Fruit fly (Drosophila melanogaster) whole organism, embryonic: ENCODE measurements around the gene Bgb.

Experiments used
- ATbp ChIP-seq: fragments of 200-800 bp; sonication (Bioruptor generic); optimal IDR thresholded peaks from 2 replicates; lab custom pipeline; 2017; ENCODE audit warnings: missing biosample characterization, mild to moderate bottlenecking, missing genetic modification characterization, missing genetic modification reagents
- Atf6 ChIP-seq: fragments of 200-800 bp; sonication (Bioruptor generic); IDR thresholded peaks from 2 replicates; pipeline ENCODE4 v1.3.6; 2022; ENCODE audit warnings: missing biosample characterization, missing genetic modification characterization
- B-H2 ChIP-seq: fragments of 200-800 bp; sonication (Bioruptor generic); optimal IDR thresholded peaks from 2 replicates; lab custom pipeline; 2018; ENCODE audit warnings: missing biosample characterization, mild to moderate bottlenecking, missing genetic modification characterization
- CG10979 ChIP-seq: fragments of 200-800 bp; sonication (Bioruptor generic); optimal IDR thresholded peaks from 2 replicates; lab custom pipeline; 2018; ENCODE audit warnings: missing biosample characterization, mild to moderate bottlenecking, missing genetic modification characterization, moderate library complexity
- CG11696 ChIP-seq: fragments of 200-800 bp; sonication (Bioruptor generic); IDR thresholded peaks from 2 replicates; pipeline ENCODE4 v1.3.6; 2022; ENCODE audit warnings: missing biosample characterization, missing genetic modification characterization
- CG12104 ChIP-seq: fragments of 200-800 bp; sonication (Bioruptor generic); optimal IDR thresholded peaks from 3 replicates; lab custom pipeline; 2016; ENCODE audit warnings: missing biosample characterization, missing genetic modification characterization
- CG12942 ChIP-seq: fragments of 200-800 bp; sonication (Bioruptor generic); optimal IDR thresholded peaks from 3 replicates; lab custom pipeline; 2016; ENCODE audit warnings: missing biosample characterization, missing genetic modification characterization
- CG14667 ChIP-seq: fragments of 200-800 bp; sonication (Bioruptor generic); IDR thresholded peaks from 2 replicates; pipeline ENCODE4 v1.3.6; 2022; ENCODE audit warnings: missing biosample characterization, missing genetic modification characterization
- CG16779 ChIP-seq: fragments of 200-800 bp; sonication (Bioruptor generic); IDR thresholded peaks from 2 replicates; pipeline ENCODE4 v1.3.6; 2022; ENCODE audit warnings: missing biosample characterization, missing genetic modification characterization
- CG16815 ChIP-seq: fragments of 200-800 bp; sonication (Bioruptor generic); optimal IDR thresholded peaks from 3 replicates; lab custom pipeline; 2017; ENCODE audit warnings: missing biosample characterization, mild to moderate bottlenecking, missing genetic modification characterization
- CG1792 ChIP-seq: fragments of 200-800 bp; sonication (Bioruptor generic); optimal IDR thresholded peaks from 2 replicates; lab custom pipeline; 2016; ENCODE audit warnings: missing biosample characterization, missing genetic modification characterization
- CG18764 ChIP-seq: fragments of 200-800 bp; sonication (Bioruptor generic); optimal IDR thresholded peaks from 3 replicates; lab custom pipeline; 2016; ENCODE audit warnings: missing biosample characterization, missing genetic modification characterization
- CG2116 ChIP-seq: fragments of 200-800 bp; sonication (Bioruptor generic); optimal IDR thresholded peaks from 3 replicates; lab custom pipeline; 2018; ENCODE audit warnings: missing biosample characterization, mild to moderate bottlenecking, missing genetic modification characterization
- CG31224 ChIP-seq: fragments of 200-800 bp; sonication (Bioruptor generic); IDR thresholded peaks from 2 replicates; pipeline ENCODE4 v1.3.6; 2022; ENCODE audit warnings: missing biosample characterization, missing genetic modification characterization
- CG34376 ChIP-seq: fragments of 200-800 bp; sonication (Bioruptor generic); optimal IDR thresholded peaks from 2 replicates; lab custom pipeline; 2018; ENCODE audit warnings: missing biosample characterization, mild to moderate bottlenecking, missing genetic modification characterization
- CG4404 ChIP-seq: fragments of 200-800 bp; sonication (Bioruptor generic); IDR thresholded peaks from 2 replicates; pipeline ENCODE4 v1.3.6; 2022; ENCODE audit warnings: missing biosample characterization, missing genetic modification characterization
- CG6683 ChIP-seq: fragments of 200-800 bp; sonication (Bioruptor generic); optimal IDR thresholded peaks from 2 replicates; lab custom pipeline; 2017; ENCODE audit warnings: missing biosample characterization, mild to moderate bottlenecking, missing genetic modification characterization, missing genetic modification reagents
- CG6765 ChIP-seq: fragments of 200-800 bp; sonication (Bioruptor generic); optimal IDR thresholded peaks from 3 replicates; lab custom pipeline; 2017; ENCODE audit warnings: missing biosample characterization, mild to moderate bottlenecking, missing genetic modification characterization
- CkIIα-i1 ChIP-seq: fragments of 200-800 bp; sonication (Bioruptor generic); IDR thresholded peaks from 2 replicates; pipeline ENCODE4 v1.3.6; 2022; ENCODE audit warnings: missing biosample characterization, missing genetic modification characterization
- Dek ChIP-seq: fragments of 200-800 bp; sonication (Bioruptor generic); optimal IDR thresholded peaks from 3 replicates; lab custom pipeline; 2019; ENCODE audit warnings: missing biosample characterization, mild to moderate bottlenecking, missing genetic modification characterization, moderate library complexity
- ERR ChIP-seq: fragments of 200-800 bp; sonication (Bioruptor generic); optimal IDR thresholded peaks from 2 replicates; lab custom pipeline; 2016; ENCODE audit warnings: missing biosample characterization, missing genetic modification characterization
- Ets65A ChIP-seq: fragments of 200-800 bp; sonication (Bioruptor generic); peaks from one replicate; lab custom pipeline; 2016; ENCODE audit warnings: missing biosample characterization, missing genetic modification characterization
- GATAe ChIP-seq: fragments of 200-800 bp; sonication (Bioruptor generic); conservative IDR thresholded peaks from 2 replicates; pipeline ENCODE4 v1.3.6; 2022; ENCODE audit warnings: missing biosample characterization, missing genetic modification characterization
- Gsc ChIP-seq: fragments of 200-800 bp; sonication (Bioruptor generic); IDR thresholded peaks from 2 replicates; pipeline ENCODE4 v1.3.6; 2022; ENCODE audit warnings: missing biosample characterization, missing genetic modification characterization
- Hmr ChIP-seq: fragments of 200-800 bp; sonication (Bioruptor generic); optimal IDR thresholded peaks from 3 replicates; lab custom pipeline; 2017; ENCODE audit warnings: mild to moderate bottlenecking, missing biosample characterization, missing genetic modification reagents, missing genetic modification characterization
- Hr3 ChIP-seq: fragments of 200-800 bp; sonication (Bioruptor generic); optimal IDR thresholded peaks from 3 replicates; lab custom pipeline; 2016; ENCODE audit warnings: missing biosample characterization, missing genetic modification characterization
- MBD-R2 ChIP-seq: fragments of 200-800 bp; sonication (Bioruptor generic); IDR thresholded peaks from 2 replicates; pipeline ENCODE4 v1.3.6; 2022; ENCODE audit warnings: missing biosample characterization, missing genetic modification characterization
- Mes4 ChIP-seq: fragments of 200-800 bp; sonication (Bioruptor generic); optimal IDR thresholded peaks from 2 replicates; lab custom pipeline; 2016; ENCODE audit warnings: missing biosample characterization, missing genetic modification characterization
- Myb ChIP-seq: fragments of 200-800 bp; sonication (Bioruptor generic); optimal IDR thresholded peaks from 2 replicates; lab custom pipeline; 2016; ENCODE audit warnings: missing biosample characterization, missing genetic modification characterization
- NK7.1 ChIP-seq: fragments of 200-800 bp; sonication (Bioruptor generic); optimal IDR thresholded peaks from 3 replicates; lab custom pipeline; 2016; ENCODE audit warnings: missing biosample characterization, missing genetic modification characterization
- Nf-YA ChIP-seq: fragments of 200-800 bp; sonication (Bioruptor generic); IDR thresholded peaks from 2 replicates; pipeline ENCODE4 v1.3.6; 2022; ENCODE audit warnings: missing biosample characterization, missing genetic modification characterization
- Sry-β ChIP-seq: fragments of 200-800 bp; sonication (Bioruptor generic); optimal IDR thresholded peaks from 2 replicates; lab custom pipeline; 2018; ENCODE audit warnings: missing biosample characterization, mild to moderate bottlenecking, missing genetic modification characterization, moderate library complexity
- TFAM ChIP-seq: fragments of 200-800 bp; sonication (Bioruptor generic); optimal IDR thresholded peaks from 2 replicates; lab custom pipeline; 2017; ENCODE audit warnings: missing biosample characterization, missing genetic modification characterization, inconsistent platforms
- YL-1 ChIP-seq: fragments of 200-800 bp; sonication (Bioruptor generic); optimal IDR thresholded peaks from 3 replicates; lab custom pipeline; 2017; ENCODE audit warnings: missing biosample characterization, mild to moderate bottlenecking, missing genetic modification characterization
- abd-A ChIP-seq: fragments of 200-800 bp; sonication (Bioruptor generic); optimal IDR thresholded peaks from 3 replicates; lab custom pipeline; 2019; ENCODE audit warnings: missing biosample characterization, mild to moderate bottlenecking, missing genetic modification characterization, moderate library complexity
- az2 ChIP-seq: fragments of 200-800 bp; sonication (Bioruptor generic); optimal IDR thresholded peaks from 3 replicates; lab custom pipeline; 2016; ENCODE audit warnings: missing biosample characterization, missing genetic modification characterization
- grn ChIP-seq: fragments of 200-800 bp; sonication (Bioruptor generic); optimal IDR thresholded peaks from 3 replicates; lab custom pipeline; 2017; ENCODE audit warnings: missing biosample characterization, missing genetic modification characterization
- kay ChIP-seq: fragments of 200-800 bp; sonication (Bioruptor generic); optimal IDR thresholded peaks from 2 replicates; lab custom pipeline; 2016; ENCODE audit warnings: missing biosample characterization, missing genetic modification characterization
- lab ChIP-seq: fragments of 200-800 bp; sonication (Bioruptor generic); optimal IDR thresholded peaks from 3 replicates; lab custom pipeline; 2017; ENCODE audit warnings: missing biosample characterization, missing genetic modification characterization, mild to moderate bottlenecking, moderate library complexity, missing genetic modification reagents
- otp ChIP-seq: fragments of 200-800 bp; sonication (Bioruptor generic); IDR thresholded peaks from 3 replicates; pipeline ENCODE4, ENCODE4 v1.3.6; 2022; ENCODE audit warnings: missing biosample characterization, missing genetic modification characterization
- p53 ChIP-seq: fragments of 200-800 bp; sonication (Bioruptor generic); optimal IDR thresholded peaks from 2 replicates; lab custom pipeline; 2016; ENCODE audit warnings: missing biosample characterization, missing genetic modification characterization
- prd ChIP-seq, 3 experiments: fragments of >200 bp in 2 of 3; fragments of 200-800 bp in 1 of 3; sonication (Bioruptor generic) in 1 of 3; optimal IDR thresholded peaks in 2 of 3; IDR thresholded peaks in 1 of 3; 2 replicates in 2 of 3; 3 replicates in 1 of 3; pipeline versions ENCODE4 v1.3.6 to Lab custom; 2017 to 2022; ENCODE audit warnings: missing biosample characterization in 1 of 3, missing genetic modification characterization in 1 of 3
- psq ChIP-seq: fragments of 200-800 bp; sonication (Bioruptor generic); optimal IDR thresholded peaks from 2 replicates; lab custom pipeline; 2017; ENCODE audit warnings: missing biosample characterization, missing genetic modification characterization
- pzg ChIP-seq: fragments of 200-800 bp; sonication (Bioruptor generic); optimal IDR thresholded peaks from 3 replicates; lab custom pipeline; 2018; ENCODE audit warnings: missing biosample characterization, mild to moderate bottlenecking, missing genetic modification characterization, moderate library complexity
- repo ChIP-seq: fragments of 200-800 bp; sonication (Bioruptor generic); optimal IDR thresholded peaks from 2 replicates; lab custom pipeline; 2016; ENCODE audit warnings: missing biosample characterization, missing genetic modification characterization
- sens-2 ChIP-seq: fragments of 200-800 bp; sonication (Bioruptor generic); IDR thresholded peaks from 2 replicates; pipeline ENCODE4 v1.3.6; 2022; ENCODE audit warnings: missing biosample characterization, missing genetic modification characterization
- sima ChIP-seq: fragments of 200-800 bp; sonication (Bioruptor generic); optimal IDR thresholded peaks from 2 replicates; lab custom pipeline; 2016; ENCODE audit warnings: missing biosample characterization, missing genetic modification characterization
- sna ChIP-seq: fragments of 200-800 bp; sonication (Bioruptor generic); IDR thresholded peaks from 2 replicates; pipeline ENCODE4 v1.3.6; 2022; ENCODE audit warnings: missing biosample characterization, missing genetic modification characterization; ENCODE audit not compliant: partially characterized antibody
- stc ChIP-seq: fragments of 200-800 bp; sonication (Bioruptor generic); IDR thresholded peaks from 2 replicates; pipeline ENCODE4 v1.3.6; 2022; ENCODE audit warnings: missing biosample characterization, missing genetic modification characterization
- tup ChIP-seq: fragments of 200-800 bp; sonication (Bioruptor generic); optimal IDR thresholded peaks from 2 replicates; lab custom pipeline; 2016; ENCODE audit warnings: missing biosample characterization, mild to moderate bottlenecking, missing genetic modification characterization, moderate library complexity
- usp ChIP-seq: fragments of >200 bp; optimal IDR thresholded peaks from 2 replicates; lab custom pipeline; 2017; ENCODE audit warnings: missing biosample characterization, missing genetic modification characterization

The Bgb gene

dm6 chr3L:1602064-1602832 is 37.3 kb upstream of the Bgb start, which contains the start of gene CG12104 (continued):
- no peak for TF ChIP-seq CG11696 (GFP tag; lab: Robert Waterston, UW)
- TF ChIP-seq p53 (GFP tag; lab: Kevin White, UChicago): no peak
- no peak for TF ChIP-seq az2 (GFP tag; lab: Kevin White, UChicago)
- TF ChIP-seq YL-1 (GFP tag; lab: Kevin White, UChicago): peak; percentile 41
- TF ChIP-seq ATbp (GFP tag; lab: Kevin White, UChicago): no peak
- TF ChIP-seq CG4404 (GFP tag; lab: Robert Waterston, UW): no peak
- TF ChIP-seq Atf6: no peak
- no peak for TF ChIP-seq CG31224
- TF ChIP-seq Mes4 (GFP tag; lab: Kevin White, UChicago): no peak
- no peak for TF ChIP-seq sima (GFP tag; lab: Kevin White, UChicago)
- peak; percentile 55 for TF ChIP-seq CG34376 (GFP tag; lab: Kevin White, UChicago)
- TF ChIP-seq Dek (tag; lab: Kevin White, UChicago): no peak
- no peak for TF ChIP-seq abd-A (tag; lab: Kevin White, UChicago)
- peak; percentile 82 for TF ChIP-seq Myb (GFP tag; lab: Kevin White, UChicago)
- TF ChIP-seq Gsc (GFP tag; lab: Robert Waterston, UW): no peak
- no peak for TF ChIP-seq usp (GFP tag; lab: Kevin White, UChicago)
- no peak for TF ChIP-seq CG1792
- no peak for TF ChIP-seq prd (optimal IDR thresholded peaks at IDR 0.05; lab: Kevin White, UChicago)
- no peak for TF ChIP-seq prd (GFP tag; IDR thresholded peaks at IDR 0.05; lab: Robert Waterston, UW)
- TF ChIP-seq CkIIα-i1: no peak
- TF ChIP-seq NK7.1 (GFP tag; lab: Kevin White, UChicago): no peak
- no peak for TF ChIP-seq CG6683 (GFP tag; lab: Kevin White, UChicago)
- peak; percentile 35; the same call in 1 of the 2 replicates for TF ChIP-seq sna (GFP tag; lab: Robert Waterston, UW)
- TF ChIP-seq CG12104 (GFP tag; lab: Kevin White, UChicago): peak; percentile 88
- TF ChIP-seq ERR (GFP tag; lab: Kevin White, UChicago): no peak
- TF ChIP-seq repo (GFP tag; lab: Kevin White, UChicago): no peak
- TF ChIP-seq psq: no peak
- peak; percentile 42 for TF ChIP-seq lab (GFP tag; lab: Kevin White, UChicago)
- no peak for TF ChIP-seq tup (GFP tag; lab: Kevin White, UChicago)
- no peak for TF ChIP-seq sens-2 (GFP tag; lab: Robert Waterston, UW)
- peak; percentile 51 for TF ChIP-seq Hmr (GFP tag; lab: Kevin White, UChicago)
- TF ChIP-seq kay: no peak
- TF ChIP-seq Hr3 (GFP tag; lab: Kevin White, UChicago): no peak
- TF ChIP-seq CG10979 (tag; lab: Kevin White, UChicago): no peak
- TF ChIP-seq Ets65A (GFP tag; lab: Kevin White, UChicago): peak; percentile 86
- TF ChIP-seq MBD-R2 (GFP tag; lab: Robert Waterston, UW): peak; percentile 75
- TF ChIP-seq Nf-YA (GFP tag; lab: Robert Waterston, UW): no peak
- no peak for TF ChIP-seq CG16779
- no peak for TF ChIP-seq TFAM
- peak; percentile 79 for TF ChIP-seq grn (GFP tag; lab: Kevin White, UChicago)
- TF ChIP-seq GATAe (GFP tag; lab: Robert Waterston, UW): peak; percentile 96
- TF ChIP-seq otp (GFP tag; lab: Robert Waterston, UW): no peak
- TF ChIP-seq Sry-β (GFP tag; lab: Kevin White, UChicago): peak; percentile 30
- no peak for TF ChIP-seq CG16815
- peak; percentile 58 for TF ChIP-seq pzg (GFP tag; lab: Kevin White, UChicago)
- no peak for TF ChIP-seq stc
- no peak for TF ChIP-seq CG14667 (GFP tag; lab: Robert Waterston, UW)
- TF ChIP-seq CG6765 (GFP tag; lab: Kevin White, UChicago): no peak
- TF ChIP-seq CG2116 (GFP tag; lab: Kevin White, UChicago): peak; percentile 53
- TF ChIP-seq CG12942 (GFP tag; lab: Kevin White, UChicago): no peak
- no peak for TF ChIP-seq B-H2 (GFP tag; lab: Kevin White, UChicago)
- no peak for TF ChIP-seq CG18764
